Worm (Caenorhabditis elegans) whole organism, midembryonic: ENCODE data around the gene F13A7.7.
"Not testable (repeated sequence)": the region's sequence is repeated elsewhere in the genome, so short reads cannot be mapped to it uniquely, and the experiment has no call there.

Experiments
- T22C8.4 ChIP-seq: fragments of 200-800 bp; sonication (Bioruptor generic); IDR thresholded peaks from 2 replicates; pipeline ENCODE4 v1.3.6; 2022; ENCODE audit warnings: missing genetic modification characterization, missing compliant biosample characterization
- cog-1 ChIP-seq: sonication (generic microtip); optimal IDR thresholded peaks from 2 replicates; lab custom pipeline; 2016; ENCODE audit warnings: missing genetic modification characterization, missing compliant biosample characterization
- flt-1 ChIP-seq: fragments of 200-800 bp; sonication (Bioruptor generic); IDR thresholded peaks from 2 replicates; pipeline ENCODE4 v1.3.6; 2022; ENCODE audit warnings: missing genetic modification characterization, missing compliant biosample characterization
- klf-2 ChIP-seq: fragments of 200-800 bp; sonication (Bioruptor generic); conservative IDR thresholded peaks from 2 replicates; pipeline ENCODE4 v1.3.6; 2022; ENCODE audit warnings: missing genetic modification reagents, missing genetic modification characterization, missing compliant biosample characterization
- med-1 ChIP-seq: sonication (generic microtip); optimal IDR thresholded peaks from 2 replicates; lab custom pipeline; 2017; ENCODE audit warnings: missing genetic modification characterization, mild to moderate bottlenecking, missing compliant biosample characterization, antibody characterized with exemption, missing genetic modification reagents; ENCODE audit not compliant: insufficient read depth
- ref-1 ChIP-seq: fragments of 200-800 bp; sonication (Bioruptor generic); conservative IDR thresholded peaks from 2 replicates; pipeline ENCODE4 v1.3.6; 2022; ENCODE audit warnings: missing genetic modification reagents, missing genetic modification characterization, missing compliant biosample characterization
- tab-1 ChIP-seq: fragments of 200-800 bp; sonication (Bioruptor generic); IDR thresholded peaks from 2 replicates; pipeline ENCODE4 v1.3.6; 2022; ENCODE audit warnings: missing genetic modification characterization, missing compliant biosample characterization
- ztf-23 ChIP-seq: fragments of 200-800 bp; sonication (Bioruptor generic); IDR thresholded peaks from 2 replicates; pipeline ENCODE4 v1.3.6; 2022; ENCODE audit warnings: missing genetic modification reagents, missing genetic modification characterization, missing compliant biosample characterization
- ztf-29 ChIP-seq: fragments of 200-800 bp; sonication (Bioruptor generic); IDR thresholded peaks from 2 replicates; pipeline ENCODE4 v1.3.6; 2022; ENCODE audit warnings: missing genetic modification reagents, missing genetic modification characterization, missing compliant biosample characterization

F13A7.7 gene

ce11 chrV:16341497-16342257, 42.0 kb downstream of the F13A7.7 start:
- TF ChIP-seq klf-2 = 0 out of 2 replicates have a peak, but pooled peaks have one; percentile 43

- TF ChIP-seq ztf-29, T22C8.4, flt-1 (GFP tag; lab: Robert Waterston, UW): not testable (repeated sequence)
Observed at ce11 chrV:16338287-16339092, 45.1 kb downstream of the F13A7.7 start, which contains the start of gene slc-9B.2. slc-9B.2 (plus strand) TSS chrV:16339042.

DNA sequence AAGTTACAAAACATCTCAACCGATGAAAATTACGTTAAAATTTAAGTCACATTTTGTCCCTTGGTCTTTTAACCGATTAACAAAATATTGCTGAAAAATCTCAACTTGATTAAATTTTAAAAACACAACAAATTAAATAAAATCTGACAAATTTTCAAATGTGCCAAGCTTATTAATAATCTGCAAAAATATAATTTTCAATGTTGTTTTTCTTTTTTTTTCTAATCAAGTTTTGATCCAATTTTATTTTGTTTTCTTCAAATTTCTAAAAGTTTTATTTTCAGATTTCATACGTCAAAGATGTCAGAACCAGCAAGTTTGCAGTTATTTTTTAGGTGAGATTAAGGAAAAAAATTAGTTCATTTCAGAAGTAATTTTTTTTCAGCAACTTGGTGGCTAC, 47.3 kb downstream of the F13A7.7 start, which contains the start of gene srw-87:
srw-87 (plus strand) TSS at position 301 of the 400 bp plus-strand sequence.
- TF ChIP-seq klf-2 (no peak), tab-1 (GFP tag; lab: Robert Waterston, UW) (no peak), cog-1 (tag; lab: Kevin White, UChicago) (no peak), ztf-29 (GFP tag; lab: Robert Waterston, UW) (no peak)

DNA sequence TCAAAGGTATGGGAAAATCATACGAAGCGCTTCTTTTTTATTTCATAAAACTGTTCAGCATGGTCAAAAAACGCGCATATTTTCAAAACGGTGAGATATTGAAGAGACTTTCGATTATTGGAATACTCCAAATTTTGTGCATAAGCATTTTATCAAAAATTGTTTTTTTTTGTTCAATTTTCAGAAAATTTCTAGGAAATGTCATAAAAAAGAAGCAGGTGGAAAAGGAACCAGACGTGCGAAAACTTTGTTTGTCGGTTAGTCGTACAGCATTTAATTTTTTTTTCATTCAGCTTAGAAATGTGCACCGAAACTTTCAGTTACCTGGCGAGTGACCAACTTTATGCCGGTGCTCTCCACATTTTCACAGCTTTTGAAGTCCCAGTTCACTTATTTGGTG, 50.2 kb downstream of the F13A7.7 start, which contains the start of gene srh-167:
srh-167 (plus strand) TSS at position 301 of the 400 bp plus-strand sequence.
- TF ChIP-seq cog-1 (tag; lab: Kevin White, UChicago) (no peak), flt-1 (GFP tag; lab: Robert Waterston, UW) (no peak), med-1 (GFP tag; lab: Kevin White, UChicago) (no peak), ztf-23 (no peak), ref-1 (no peak), ztf-29 (GFP tag; lab: Robert Waterston, UW) (no peak), tab-1 (GFP tag; lab: Robert Waterston, UW) (no peak), klf-2 (no peak), T22C8.4 (GFP tag; lab: Robert Waterston, UW) (no peak)
